Worm (Caenorhabditis elegans) whole organism, L4/young adult: ENCODE measurements around the gene C02F12.8.

Source experiments
- W03F9.2 ChIP-seq: fragments of 150-350 bp; optimal IDR thresholded peaks from 2 replicates; lab custom pipeline; 2014; ENCODE audit warnings: missing biosample characterization, missing genetic modification characterization
- dao-5 ChIP-seq: sonication (generic microtip); optimal IDR thresholded peaks from 2 replicates; lab custom pipeline; 2016; ENCODE audit warnings: missing genotype, missing genetic modification characterization, moderate library complexity, missing compliant biosample characterization
- him-1 ChIP-seq: sonication (generic microtip); optimal IDR thresholded peaks from 2 replicates; lab custom pipeline; 2016; ENCODE audit warnings: missing genotype, missing genetic modification reagents, missing genetic modification characterization, missing compliant biosample characterization

ce11 chrX:3728970-3729369 lies 35.9 kb upstream of the C02F12.8 start, which contains the start of gene aex-4:
- TF ChIP-seq W03F9.2: no peak
- no peak for TF ChIP-seq dao-5 (tag; lab: Kevin White, UChicago)
- no peak for TF ChIP-seq him-1 (tag; lab: Kevin White, UChicago)
